Worm (Caenorhabditis elegans) whole organism, L1 larva: ENCODE measurements around the gene slc-17.8.

Experiments
- C04F5.9 ChIP-seq: sonication (generic microtip); optimal IDR thresholded peaks from 2 replicates; lab custom pipeline; 2016; ENCODE audit warnings: missing genetic modification characterization, missing compliant biosample characterization
- Y116A8C.19 ChIP-seq: sonication (generic microtip); optimal IDR thresholded peaks from 2 replicates; lab custom pipeline; 2016; ENCODE audit warnings: missing compliant biosample characterization, missing genetic modification characterization, borderline replicate concordance
- aha-1 ChIP-seq: fragments of 150-350 bp; optimal IDR thresholded peaks from 2 replicates; lab custom pipeline; 2014; ENCODE audit warnings: missing biosample characterization, missing genetic modification characterization
- alr-1 ChIP-seq: fragments of 200-800 bp; sonication (Bioruptor generic); optimal IDR thresholded peaks from 2 replicates; lab custom pipeline; 2018; ENCODE audit warnings: borderline replicate concordance, mild to moderate bottlenecking, missing genetic modification characterization, missing compliant biosample characterization
- aly-2 ChIP-seq: fragments of 150-350 bp; optimal IDR thresholded peaks from 2 replicates; lab custom pipeline; 2014; ENCODE audit warnings: missing biosample characterization, missing genetic modification characterization
- blmp-1 ChIP-seq: fragments of 150-350 bp; optimal IDR thresholded peaks from 2 replicates; lab custom pipeline; 2014; ENCODE audit warnings: missing biosample characterization, missing genetic modification characterization
- ceh-8 ChIP-seq: fragments of 200-800 bp; sonication (Bioruptor generic); optimal IDR thresholded peaks from 2 replicates; lab custom pipeline; 2018; ENCODE audit warnings: mild to moderate bottlenecking, missing genetic modification characterization, moderate library complexity, missing compliant biosample characterization
- ceh-82 ChIP-seq, 3 experiments: fragments of 150-350 bp in 1 of 3; sonication (generic microtip) in 2 of 3; optimal IDR thresholded peaks; 2 replicates each; lab custom pipeline; 2014 to 2017; ENCODE audit warnings: missing biosample characterization in 3 of 3, missing genetic modification characterization in 3 of 3
- ceh-90 ChIP-seq: sonication (generic microtip); optimal IDR thresholded peaks from 2 replicates; lab custom pipeline; 2016; ENCODE audit warnings: missing genetic modification characterization, missing compliant biosample characterization
- dpl-1 ChIP-seq, 3 experiments: fragments of 150-350 bp in 2 of 3; sonication (generic microtip) in 1 of 3; optimal IDR thresholded peaks; 2 replicates each; lab custom pipeline; 2014 to 2017; ENCODE audit warnings: missing biosample characterization in 3 of 3, missing genetic modification characterization in 3 of 3, missing genetic modification reagents in 3 of 3
- efl-1 ChIP-seq, 4 experiments: fragments of 150-350 bp; optimal IDR thresholded peaks in 3 of 4; peaks in 1 of 4; 1 replicate in 1 of 4; 2 replicates in 3 of 4; lab custom pipeline; 2014; ENCODE audit warnings: missing biosample characterization in 2 of 4, missing genetic modification characterization in 2 of 4, missing genetic modification reagents in 2 of 4
- elt-2 ChIP-seq: sonication (generic microtip); optimal IDR thresholded peaks from 2 replicates; lab custom pipeline; 2016; ENCODE audit warnings: missing genetic modification characterization, mild to moderate bottlenecking, inconsistent platforms, missing compliant biosample characterization, missing genetic modification reagents
- fkh-4 ChIP-seq: sonication (generic microtip); optimal IDR thresholded peaks from 2 replicates; lab custom pipeline; 2016; ENCODE audit warnings: missing compliant biosample characterization, missing genetic modification characterization, borderline replicate concordance
- fkh-8 ChIP-seq: sonication (generic microtip); optimal IDR thresholded peaks from 2 replicates; lab custom pipeline; 2016; ENCODE audit warnings: mild to moderate bottlenecking, missing genetic modification characterization, missing compliant biosample characterization
- hlh-4 ChIP-seq: sonication (generic microtip); optimal IDR thresholded peaks from 2 replicates; lab custom pipeline; 2016; ENCODE audit warnings: mild to moderate bottlenecking, missing genetic modification characterization, missing compliant biosample characterization
- isw-1 ChIP-seq: fragments of 200-800 bp; sonication (Bioruptor generic); IDR thresholded peaks from 2 replicates; pipeline ENCODE4 v1.3.6; 2022; ENCODE audit warnings: missing genetic modification characterization, missing compliant biosample characterization
- lin-35 ChIP-seq, 2 experiments: fragments of 150-350 bp; optimal IDR thresholded peaks; 2 replicates each; lab custom pipeline; 2014; ENCODE audit warnings: missing biosample characterization in 2 of 2, missing genetic modification characterization in 2 of 2, missing genetic modification reagents in 2 of 2
- mab-9 ChIP-seq: fragments of 200-800 bp; sonication (Bioruptor generic); IDR thresholded peaks from 2 replicates; pipeline ENCODE4 v1.3.6; 2022; ENCODE audit warnings: missing genetic modification reagents, missing genetic modification characterization, missing compliant biosample characterization
- mep-1 ChIP-seq: fragments of 150-350 bp; optimal IDR thresholded peaks from 2 replicates; lab custom pipeline; 2014; ENCODE audit warnings: missing biosample characterization, missing genetic modification characterization
- nhr-11 ChIP-seq: fragments of 150-350 bp; optimal IDR thresholded peaks from 2 replicates; lab custom pipeline; 2014; ENCODE audit warnings: missing biosample characterization, missing genetic modification characterization
- nhr-12 ChIP-seq: sonication (generic microtip); optimal IDR thresholded peaks from 2 replicates; lab custom pipeline; 2017; ENCODE audit warnings: missing biosample characterization, missing genetic modification characterization
- nhr-20 ChIP-seq: sonication (generic microtip); optimal IDR thresholded peaks from 2 replicates; lab custom pipeline; 2016; ENCODE audit warnings: mild to moderate bottlenecking, missing genetic modification characterization, missing compliant biosample characterization
- nhr-71 ChIP-seq: sonication (generic microtip); optimal IDR thresholded peaks from 2 replicates; lab custom pipeline; 2016; ENCODE audit warnings: mild to moderate bottlenecking, missing genetic modification characterization, moderate library complexity, missing compliant biosample characterization
- nhr-77 ChIP-seq: fragments of 150-350 bp; optimal IDR thresholded peaks from 2 replicates; lab custom pipeline; 2014; ENCODE audit warnings: missing biosample characterization, missing genetic modification characterization
- nhr-84 ChIP-seq: sonication (generic microtip); optimal IDR thresholded peaks from 2 replicates; lab custom pipeline; 2017; ENCODE audit warnings: missing biosample characterization, missing genetic modification characterization
- nhr-85 ChIP-seq: sonication (generic microtip); peaks from one replicate; lab custom pipeline; 2016; ENCODE audit warnings: missing genetic modification characterization, inconsistent platforms, missing compliant biosample characterization
- nhr-90 ChIP-seq: sonication (generic microtip); optimal IDR thresholded peaks from 2 replicates; lab custom pipeline; 2016; ENCODE audit warnings: mild to moderate bottlenecking, missing genetic modification characterization, missing compliant biosample characterization; ENCODE audit not compliant: poor library complexity
- pax-3 ChIP-seq: fragments of 200-800 bp; sonication (Bioruptor generic); optimal IDR thresholded peaks from 2 replicates; lab custom pipeline; 2018; ENCODE audit warnings: mild to moderate bottlenecking, missing genetic modification characterization, moderate library complexity, missing compliant biosample characterization
- pqm-1 ChIP-seq: sonication (generic microtip); optimal IDR thresholded peaks from 3 replicates; lab custom pipeline; 2017; ENCODE audit warnings: missing biosample characterization, missing genetic modification characterization
- rnt-1 ChIP-seq: sonication (generic microtip); optimal IDR thresholded peaks from 2 replicates; lab custom pipeline; 2016; ENCODE audit warnings: mild to moderate bottlenecking, missing genetic modification characterization, moderate library complexity, missing compliant biosample characterization
- snpc-4 ChIP-seq: fragments of 150-350 bp; optimal IDR thresholded peaks from 2 replicates; lab custom pipeline; 2014; ENCODE audit warnings: missing biosample characterization, missing genetic modification characterization
- snu-23 ChIP-seq: sonication (generic microtip); optimal IDR thresholded peaks from 2 replicates; lab custom pipeline; 2016; ENCODE audit warnings: missing genetic modification characterization, missing compliant biosample characterization
- sup-37 ChIP-seq: fragments of 200-800 bp; sonication (Bioruptor generic); optimal IDR thresholded peaks from 2 replicates; lab custom pipeline; 2018; ENCODE audit warnings: mild to moderate bottlenecking, missing genetic modification characterization, missing compliant biosample characterization
- swsn-7 ChIP-seq: sonication (generic microtip); optimal IDR thresholded peaks from 2 replicates; lab custom pipeline; 2016; ENCODE audit warnings: missing genetic modification characterization, missing compliant biosample characterization
- tlp-1 ChIP-seq: fragments of 150-350 bp; optimal IDR thresholded peaks from 2 replicates; lab custom pipeline; 2014; ENCODE audit warnings: missing biosample characterization, missing genetic modification characterization
- unc-30 ChIP-seq: sonication (generic microtip); optimal IDR thresholded peaks from 2 replicates; lab custom pipeline; 2017; ENCODE audit warnings: missing biosample characterization, missing genetic modification characterization
- unc-62 ChIP-seq: fragments of 150-350 bp; optimal IDR thresholded peaks from 2 replicates; lab custom pipeline; 2014; ENCODE audit warnings: missing biosample characterization, missing genetic modification reagents, missing genetic modification characterization
- unc-98 ChIP-seq: fragments of 200-800 bp; sonication (Bioruptor generic); IDR thresholded peaks from 2 replicates; pipeline ENCODE4 v1.3.6; 2022; ENCODE audit warnings: missing genetic modification characterization, missing compliant biosample characterization
- xbp-1 ChIP-seq: sonication (generic microtip); optimal IDR thresholded peaks from 2 replicates; lab custom pipeline; 2016; ENCODE audit warnings: missing genetic modification characterization, missing compliant biosample characterization
- zag-1 ChIP-seq: fragments of 150-350 bp; optimal IDR thresholded peaks from 2 replicates; lab custom pipeline; 2014; ENCODE audit warnings: missing biosample characterization, missing genetic modification characterization
- zip-4 ChIP-seq: fragments of 200-800 bp; sonication (Bioruptor generic); optimal IDR thresholded peaks from 2 replicates; lab custom pipeline; 2018; ENCODE audit warnings: mild to moderate bottlenecking, missing genetic modification characterization, moderate library complexity, missing compliant biosample characterization

The slc-17.8 gene

DNA sequence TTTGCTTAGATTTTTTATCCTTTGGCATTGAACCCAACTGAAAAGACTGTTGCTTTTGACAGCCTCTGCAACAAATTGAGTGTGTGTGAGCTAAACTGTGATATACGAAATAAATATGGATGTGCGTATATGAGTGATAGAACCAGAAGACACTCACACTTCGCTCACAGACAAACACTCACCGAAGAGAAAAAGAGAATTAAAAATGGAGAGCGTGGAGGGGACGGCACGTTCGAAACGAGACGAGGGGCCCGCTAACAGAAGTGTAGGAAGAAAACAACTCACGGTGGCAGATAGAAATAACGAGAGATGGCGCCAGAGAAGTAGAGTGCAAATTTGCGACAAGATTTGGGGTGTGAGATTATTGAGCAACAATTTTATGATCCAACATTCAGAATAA lies 27.1 kb downstream of the slc-17.8 start (continued):
- peak in 1 of 3 experiments; percentile 24 for TF ChIP-seq ceh-82 (tag; optimal IDR thresholded peaks at IDR 0.05; lab: Kevin White, UChicago)
- TF ChIP-seq snpc-4 (tag; lab: Kevin White, UChicago), result no peak
- no peak for TF ChIP-seq unc-98 (GFP tag; lab: Robert Waterston, UW)
- TF ChIP-seq xbp-1 (tag; lab: Kevin White, UChicago), result no peak
- TF ChIP-seq nhr-20, result peak; percentile 4
- no peak for TF ChIP-seq isw-1 (GFP tag; lab: Robert Waterston, UW)
- TF ChIP-seq nhr-90 (tag; lab: Kevin White, UChicago), result no peak
- TF ChIP-seq fkh-4 (tag; lab: Kevin White, UChicago), result no peak
- peak; percentile 32 for TF ChIP-seq nhr-71 (tag; lab: Kevin White, UChicago)
- peak; percentile 35 for TF ChIP-seq snu-23 (GFP tag; lab: Kevin White, UChicago)
- peak in 1 of 2 experiments; percentile 44 for TF ChIP-seq lin-35 (GFP tag; optimal IDR thresholded peaks at IDR 0.05; lab: Kevin White, UChicago)

DNA sequence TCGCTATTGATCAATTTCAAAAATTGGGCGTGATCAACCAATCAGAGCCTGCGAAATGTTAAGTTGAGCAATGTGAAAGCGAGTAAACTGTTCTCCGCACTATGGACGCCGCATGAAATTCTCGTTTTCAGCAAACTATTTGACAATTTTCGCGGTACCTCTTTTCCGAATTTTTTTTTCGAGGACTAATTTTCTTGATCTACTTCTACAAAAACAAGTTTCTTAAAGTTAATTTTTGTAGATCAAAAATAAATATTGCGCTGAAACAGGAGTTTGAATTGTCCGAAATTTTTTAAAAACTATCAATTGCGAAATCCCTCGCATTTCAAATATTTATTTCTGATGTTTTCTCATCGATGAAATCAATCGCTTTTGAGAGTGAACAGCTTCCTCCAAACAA lies 27.7 kb downstream of the slc-17.8 start:
- TF ChIP-seq pax-3 (tag; lab: Kevin White, UChicago), result no peak
- TF ChIP-seq efl-1 (optimal IDR thresholded peaks at IDR 0.05; lab: Kevin White, UChicago), result no peak
- peak in 1 of 2 experiments; percentile 14 for TF ChIP-seq efl-1 (GFP tag; optimal IDR thresholded peaks at IDR 0.05 in 1 of 2; lab: Kevin White, UChicago)

DNA sequence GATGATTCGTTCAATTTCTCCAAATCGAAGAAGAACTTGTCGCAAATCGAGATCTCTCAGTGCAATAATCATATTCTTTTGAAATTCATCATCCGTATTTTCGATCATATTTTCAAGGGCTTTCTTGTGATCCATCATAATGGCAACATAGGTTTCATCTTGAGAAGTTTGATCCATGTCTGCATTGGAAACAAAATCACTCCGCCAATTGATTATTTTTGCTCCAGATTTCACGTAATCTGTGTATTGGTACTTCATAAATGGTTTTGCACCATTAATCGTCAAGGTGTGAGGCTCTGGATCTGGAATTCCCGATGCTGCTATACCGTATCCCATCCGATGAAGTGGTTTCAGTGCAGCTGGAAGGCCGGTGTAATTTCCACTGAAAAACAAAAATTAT lies 29.0 kb downstream of the slc-17.8 start:
- no peak for TF ChIP-seq sup-37 (GFP tag; lab: Kevin White, UChicago)
- TF ChIP-seq mep-1 (tag; lab: Kevin White, UChicago), result no peak
- TF ChIP-seq nhr-77 (tag; lab: Kevin White, UChicago), result no peak
- TF ChIP-seq tlp-1 (tag; lab: Kevin White, UChicago), result no peak
- TF ChIP-seq zip-4 (GFP tag; lab: Kevin White, UChicago), result no peak
- no peak for TF ChIP-seq C04F5.9 (tag; lab: Kevin White, UChicago)
- no peak for TF ChIP-seq zag-1 (tag; lab: Kevin White, UChicago)
- TF ChIP-seq ceh-90 (tag; lab: Kevin White, UChicago), result no peak
- TF ChIP-seq hlh-4 (tag; lab: Kevin White, UChicago), result no peak

DNA sequence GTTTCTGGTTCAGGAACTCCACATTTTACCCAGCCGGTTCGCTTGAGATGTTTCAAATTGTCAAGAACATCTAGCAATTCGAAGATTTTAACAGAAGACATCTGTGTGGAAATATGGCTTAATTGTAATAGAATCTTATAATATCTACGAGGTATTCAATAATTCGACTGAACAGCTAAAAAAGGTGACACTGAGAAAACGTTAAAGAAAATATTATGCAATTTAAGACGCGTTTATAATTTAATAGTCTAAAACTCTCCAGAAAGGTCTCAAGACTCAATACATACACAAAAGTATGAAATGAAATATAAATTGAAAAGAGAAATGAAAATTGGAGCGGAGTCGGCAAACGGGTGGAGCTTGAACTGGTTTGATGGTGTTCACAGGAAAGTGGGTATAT lies 32.0 kb downstream of the slc-17.8 start, which contains the start of gene F45F2.9:
TSS of gene F45F2.9 (minus strand) at position 101 of the 400 bp plus-strand sequence.
- TF ChIP-seq blmp-1 (tag; lab: Kevin White, UChicago), result no peak

DNA sequence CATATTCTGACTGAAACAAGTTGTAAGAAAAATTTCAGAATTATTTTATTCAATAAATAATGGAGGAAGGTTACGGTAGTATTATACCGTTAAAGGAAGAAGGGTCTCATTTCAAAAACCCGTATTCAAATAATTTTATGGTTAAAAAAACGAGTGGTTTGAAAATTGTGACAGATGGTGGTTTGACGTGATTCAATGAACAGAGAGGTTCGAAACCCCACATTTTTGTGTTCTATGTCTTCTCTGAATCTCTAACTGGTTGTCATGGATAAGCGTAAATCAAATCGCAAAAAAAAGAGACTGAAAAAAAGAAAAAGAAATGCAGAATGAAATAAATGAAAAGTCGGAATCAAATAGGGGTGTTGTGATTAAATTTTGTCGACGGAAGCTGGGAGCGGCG lies 38.1 kb downstream of the slc-17.8 start, which contains the start of gene ZK994.6:
TSS of gene ZK994.6 (minus strand) at position 101 of the 400 bp plus-strand sequence.
- TF ChIP-seq nhr-12 (tag; lab: Kevin White, UChicago), result no peak
- peak; percentile 41 for TF ChIP-seq fkh-8
- TF ChIP-seq elt-2 (tag; lab: Kevin White, UChicago), result no peak
- TF ChIP-seq efl-1 (optimal IDR thresholded peaks at IDR 0.05; lab: Kevin White, UChicago), result no peak
- TF ChIP-seq efl-1 (GFP tag; optimal IDR thresholded peaks at IDR 0.05 in 1 of 2; lab: Kevin White, UChicago), result peak in 1 of 2 experiments; percentile 5
- TF ChIP-seq pax-3 (tag; lab: Kevin White, UChicago), result no peak
- TF ChIP-seq, all 84 proteins: peak for 2

DNA sequence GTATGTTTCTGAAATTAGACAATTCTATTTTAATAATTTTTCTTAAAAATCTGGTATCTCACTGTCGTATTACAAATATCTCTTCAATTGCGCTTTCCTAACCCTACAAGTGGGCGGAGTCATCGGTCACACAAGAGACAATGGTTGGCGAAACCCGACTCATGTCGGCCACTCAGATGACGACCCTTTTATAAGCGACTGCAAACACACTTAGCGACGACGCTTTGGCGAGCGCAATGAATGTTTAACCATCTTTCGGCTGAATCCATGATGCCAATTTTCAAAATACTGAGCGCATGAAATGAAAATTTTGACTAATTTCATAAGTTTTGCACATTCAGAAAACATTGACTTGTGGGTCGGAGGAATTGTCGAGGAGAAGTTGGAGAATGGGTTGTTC lies 45.0 kb downstream of the slc-17.8 start:
- TF ChIP-seq dpl-1 (GFP tag; optimal IDR thresholded peaks at IDR 0.05; lab: Kevin White, UChicago) (peak; percentile 39 to 74 (median 72)), nhr-11 (tag; lab: Kevin White, UChicago) (peak; percentile 67), nhr-71 (tag; lab: Kevin White, UChicago) (peak; percentile 94), mab-9 (GFP tag; lab: Robert Waterston, UW) (peak; percentile 86), Y116A8C.19 (tag; lab: Kevin White, UChicago) (peak; percentile 35), nhr-90 (tag; lab: Kevin White, UChicago) (peak; percentile 97), nhr-85 (tag; lab: Kevin White, UChicago) (peak; percentile 95), swsn-7 (tag; lab: Kevin White, UChicago) (peak; percentile 94), pqm-1 (no peak), aly-2 (peak; percentile 96), alr-1 (tag; lab: Kevin White, UChicago) (no peak), nhr-77 (tag; lab: Kevin White, UChicago) (peak; percentile 64), rnt-1 (tag; lab: Kevin White, UChicago) (peak; percentile 97), ceh-82 (tag; optimal IDR thresholded peaks at IDR 0.05; lab: Kevin White, UChicago) (peak; percentile 89 to 98 (median 96)), aha-1 (tag; lab: Kevin White, UChicago) (peak; percentile 68), C04F5.9 (tag; lab: Kevin White, UChicago) (peak; percentile 68), ceh-8 (peak; percentile 96), unc-30 (tag; lab: Kevin White, UChicago) (peak; percentile 31), nhr-84 (peak; percentile 79), unc-62 (GFP tag; lab: Kevin White, UChicago) (peak; percentile 67)
